Worm (Caenorhabditis elegans): ENCODE measurements around the gene H38K22.9.

DNA sequence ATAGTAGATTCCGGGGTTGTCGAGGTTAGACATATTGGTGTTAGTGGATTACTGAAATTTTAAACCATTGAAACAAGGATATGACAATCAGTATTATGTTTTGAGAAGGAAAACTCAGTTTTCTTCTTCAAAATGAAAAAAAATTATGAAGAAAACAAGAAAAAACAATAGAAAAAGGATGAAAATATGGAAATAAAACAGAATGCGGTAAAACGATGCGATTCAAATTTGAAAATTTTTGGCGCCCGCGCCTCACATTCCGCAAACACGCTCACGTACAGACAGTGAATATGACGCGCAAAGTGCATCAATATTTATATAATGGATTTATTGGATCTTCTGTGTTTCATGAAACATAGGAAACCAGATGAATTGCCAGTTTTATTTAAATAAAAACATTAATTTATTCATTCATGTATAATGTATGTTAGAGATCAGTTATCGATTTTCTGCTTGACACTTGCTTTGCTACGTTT is 32.7 kb upstream of the H38K22.9 start, which contains the start of gene mcm-5:
- TF ChIP-seq nhr-77 (tag; optimal IDR thresholded peaks at IDR 0.05) (no peak), madf-9 (GFP tag; conservative IDR thresholded peaks at IDR 0.05) (no peak), R02D3.7 (tag; optimal IDR thresholded peaks at IDR 0.05) (no peak), pha-4 (GFP tag; IDR thresholded peaks at IDR 0.05) (no peak), pha-4 (tag; optimal IDR thresholded peaks at IDR 0.05) (no peak), fkh-10 (GFP tag; optimal IDR thresholded peaks at IDR 0.05) (no peak), nhr-11 (tag; optimal IDR thresholded peaks at IDR 0.05) (no peak), zag-1 (tag; optimal IDR thresholded peaks at IDR 0.05) (no peak), ceh-32 (tag; optimal IDR thresholded peaks at IDR 0.05; ENCODE audit: poor library complexity) (no peak), unc-62 (GFP tag; optimal IDR thresholded peaks at IDR 0.05 in 1 of 2) (no peak), unc-62 (tag; optimal IDR thresholded peaks at IDR 0.05) (no peak), cey-2 (tag; optimal IDR thresholded peaks at IDR 0.05; ENCODE audit: borderline replicate concordance, insufficient read depth) (no peak)

All from whole organism, L4 larva.